Worm (Caenorhabditis elegans) whole organism, midembryonic: Measurements from ENCODE around the gene F01G10.10.

ENCODE experiments used
- T22C8.4 ChIP-seq: fragments of 200-800 bp; sonication (Bioruptor generic); IDR thresholded peaks from 2 replicates; pipeline ENCODE4 v1.3.6; 2022; ENCODE audit warnings: missing genetic modification characterization, missing compliant biosample characterization
- cog-1 ChIP-seq: sonication (generic microtip); optimal IDR thresholded peaks from 2 replicates; lab custom pipeline; 2016; ENCODE audit warnings: missing genetic modification characterization, missing compliant biosample characterization
- flt-1 ChIP-seq: fragments of 200-800 bp; sonication (Bioruptor generic); IDR thresholded peaks from 2 replicates; pipeline ENCODE4 v1.3.6; 2022; ENCODE audit warnings: missing genetic modification characterization, missing compliant biosample characterization
- klf-2 ChIP-seq: fragments of 200-800 bp; sonication (Bioruptor generic); conservative IDR thresholded peaks from 2 replicates; pipeline ENCODE4 v1.3.6; 2022; ENCODE audit warnings: missing genetic modification reagents, missing genetic modification characterization, missing compliant biosample characterization
- ref-1 ChIP-seq: fragments of 200-800 bp; sonication (Bioruptor generic); conservative IDR thresholded peaks from 2 replicates; pipeline ENCODE4 v1.3.6; 2022; ENCODE audit warnings: missing genetic modification reagents, missing genetic modification characterization, missing compliant biosample characterization
- ztf-29 ChIP-seq: fragments of 200-800 bp; sonication (Bioruptor generic); IDR thresholded peaks from 2 replicates; pipeline ENCODE4 v1.3.6; 2022; ENCODE audit warnings: missing genetic modification reagents, missing genetic modification characterization, missing compliant biosample characterization

- TF ChIP-seq T22C8.4 (GFP tag; lab: Robert Waterston, UW): no peak
- TF ChIP-seq klf-2 (GFP tag; lab: Robert Waterston, UW): no peak
- no peak for TF ChIP-seq flt-1 (GFP tag; lab: Robert Waterston, UW)
- TF ChIP-seq ztf-29: no peak
- no peak for TF ChIP-seq cog-1 (tag; lab: Kevin White, UChicago)
- TF ChIP-seq ref-1 (GFP tag; lab: Robert Waterston, UW): no peak
These were observed 49.1 kb downstream of the F01G10.10 start, which contains the start of gene R09E10.13 for ce11 chrIV:10295084-10295483.
